Worm (Caenorhabditis elegans): Measurements from ENCODE around the gene fbxb-84.
A peak's percentile ranks its signal among the peaks of the same experiment; 100 is the strongest.

Gene fbxb-84

ce11 chrIII:131627-132026, 14.6 kb downstream of the fbxb-84 start (continued):
- TF ChIP-seq grh-1 (GFP tag; IDR thresholded peaks at IDR 0.05) (no peak), C04F5.9 (tag; optimal IDR thresholded peaks at IDR 0.05) (no peak), efl-1 (optimal IDR thresholded peaks at IDR 0.05) (peak; percentile 65 to 67), efl-1 (GFP tag; optimal IDR thresholded peaks at IDR 0.05 in 1 of 2) (peak; percentile 64 to 94), aly-2 (tag; optimal IDR thresholded peaks at IDR 0.05) (no peak), ceh-82 (tag; optimal IDR thresholded peaks at IDR 0.05) (peak in 2 of 3 experiments; percentile 2 to 70), nhr-71 (tag; optimal IDR thresholded peaks at IDR 0.05) (peak; percentile 61), nhr-19 (GFP tag; conservative IDR thresholded peaks at IDR 0.05) (peak; percentile 15; the same call in 1 of the 2 replicates), C16A3.4 (tag; optimal IDR thresholded peaks at IDR 0.05) (peak; percentile 71), fkh-8 (tag; optimal IDR thresholded peaks at IDR 0.05) (peak; percentile 56), sptf-1 (tag; optimal IDR thresholded peaks at IDR 0.05) (no peak), sup-37 (GFP tag; optimal IDR thresholded peaks at IDR 0.05) (no peak), sox-4 (tag; optimal IDR thresholded peaks at IDR 0.05) (no peak), lin-39 (tag; optimal IDR thresholded peaks at IDR 0.05) (no peak), lin-15B (tag; optimal IDR thresholded peaks at IDR 0.05) (peak; percentile 61), ztf-4 (tag; optimal IDR thresholded peaks at IDR 0.05) (no peak), xbp-1 (tag; optimal IDR thresholded peaks at IDR 0.05) (peak; percentile 44), tlp-1 (tag; optimal IDR thresholded peaks at IDR 0.05) (no peak), dpl-1 (GFP tag; optimal IDR thresholded peaks at IDR 0.05) (peak; percentile 32 to 72 (median 60)), nhr-84 (tag; optimal IDR thresholded peaks at IDR 0.05) (no peak), lsy-2 (tag; optimal IDR thresholded peaks at IDR 0.05) (peak; percentile 64 to 82), mab-9 (GFP tag; IDR thresholded peaks at IDR 0.05) (no peak), elt-3 (tag; optimal IDR thresholded peaks at IDR 0.05) (no peak), ceh-63 (GFP tag; optimal IDR thresholded peaks at IDR 0.05) (no peak), egl-13 (tag; optimal IDR thresholded peaks at IDR 0.05) (no peak), F16B12.6 (tag; optimal IDR thresholded peaks at IDR 0.05) (peak; percentile 60), tbx-2 (tag; optimal IDR thresholded peaks at IDR 0.05) (peak; percentile 9), mdl-1 (tag; optimal IDR thresholded peaks at IDR 0.05) (no peak), mef-2 (tag; optimal IDR thresholded peaks at IDR 0.05) (no peak), ceh-90 (tag; optimal IDR thresholded peaks at IDR 0.05) (no peak), ceh-88 (GFP tag; IDR thresholded peaks at IDR 0.05) (no peak), zip-4 (GFP tag; optimal IDR thresholded peaks at IDR 0.05) (no peak), nhr-12 (tag; optimal IDR thresholded peaks at IDR 0.05) (no peak), jun-1 (tag; optimal IDR thresholded peaks at IDR 0.05) (no peak), swsn-7 (tag; optimal IDR thresholded peaks at IDR 0.05) (peak; percentile 50), nhr-28 (tag; optimal IDR thresholded peaks at IDR 0.05) (no peak), nhr-90 (tag; optimal IDR thresholded peaks at IDR 0.05; ENCODE audit: poor library complexity) (no peak), unc-98 (GFP tag; IDR thresholded peaks at IDR 0.05) (no peak), nhr-237 (tag; optimal IDR thresholded peaks at IDR 0.05) (no peak), hlh-4 (tag; optimal IDR thresholded peaks at IDR 0.05) (no peak), mep-1 (tag; optimal IDR thresholded peaks at IDR 0.05) (peak; percentile 79)

- TF ChIP-seq nhr-90 (tag; optimal IDR thresholded peaks at IDR 0.05; ENCODE audit: poor library complexity) (no peak), pag-3 (tag; optimal IDR thresholded peaks at IDR 0.05; ENCODE audit: borderline replicate concordance, insufficient read depth) (no peak), fkh-8 (tag; optimal IDR thresholded peaks at IDR 0.05) (no peak), xbp-1 (tag; optimal IDR thresholded peaks at IDR 0.05) (no peak), elt-2 (tag; optimal IDR thresholded peaks at IDR 0.05) (peak; percentile 23)
Measured at ce11 chrIII:130650-131049, 15.6 kb downstream of the fbxb-84 start, which contains the start of the genes nhr-280 and C29F9.2. TSS of gene nhr-280 (minus strand) at chrIII:130750. TSS of gene C29F9.2 (plus strand) at chrIII:130947.
